Fruit fly (Drosophila melanogaster) whole organism, adult: ENCODE measurements around the gene CG32112.

Experiments
- CG12768 ChIP-seq: fragments of 200-800 bp; sonication (Bioruptor generic); optimal IDR thresholded peaks from 2 replicates; lab custom pipeline; 2017; ENCODE audit warnings: missing biosample characterization, missing genetic modification characterization, mild to moderate bottlenecking, moderate library complexity, missing genetic modification reagents
- CG14711 ChIP-seq: fragments of 200-800 bp; sonication (Bioruptor generic); optimal IDR thresholded peaks from 2 replicates; lab custom pipeline; 2018; ENCODE audit warnings: missing biosample characterization, mild to moderate bottlenecking, missing genetic modification characterization, moderate library complexity
- CG7101 ChIP-seq: fragments of 200-800 bp; sonication (Bioruptor generic); optimal IDR thresholded peaks from 2 replicates; lab custom pipeline; 2018; ENCODE audit warnings: missing biosample characterization, mild to moderate bottlenecking, missing genetic modification characterization, moderate library complexity
- Crg-1 ChIP-seq: fragments of 200-800 bp; sonication (Bioruptor generic); optimal IDR thresholded peaks from 2 replicates; lab custom pipeline; 2016; ENCODE audit warnings: missing biosample characterization, missing genetic modification characterization
- bab1 ChIP-seq: fragments of 200-800 bp; sonication (Bioruptor generic); optimal IDR thresholded peaks from 3 replicates; lab custom pipeline; 2019; ENCODE audit warnings: missing biosample characterization, mild to moderate bottlenecking, missing genetic modification characterization, moderate library complexity
- cic ChIP-seq: fragments of 200-800 bp; sonication (Bioruptor generic); optimal IDR thresholded peaks from 2 replicates; lab custom pipeline; 2017; ENCODE audit warnings: missing biosample characterization, mild to moderate bottlenecking, missing genetic modification characterization, moderate library complexity
- cnc ChIP-seq, 2 experiments: fragments of >200 bp; optimal IDR thresholded peaks; 2 replicates each; lab custom pipeline; 2017
- toe ChIP-seq: fragments of 200-800 bp; sonication (Bioruptor generic); optimal IDR thresholded peaks from 2 replicates; lab custom pipeline; 2016; ENCODE audit warnings: missing biosample characterization, missing genetic modification characterization

dm6 chr3L:12789875-12790373, 48.4 kb downstream of the CG32112 start, which contains the start of gene CG42709:
- no peak for TF ChIP-seq CG7101 (tag; lab: Kevin White, UChicago)
- peak; percentile 80 to 82 for TF ChIP-seq cnc (optimal IDR thresholded peaks at IDR 0.05; lab: Kevin White, UChicago)
- no peak for TF ChIP-seq Crg-1 (GFP tag; lab: Kevin White, UChicago)
- no peak for TF ChIP-seq toe
- TF ChIP-seq bab1: peak; percentile 20
- TF ChIP-seq CG14711: no peak
- TF ChIP-seq CG12768 (GFP tag; lab: Kevin White, UChicago): peak; percentile 55
- peak; percentile 48 for TF ChIP-seq cic (GFP tag; lab: Kevin White, UChicago)
